Worm (Caenorhabditis elegans) whole organism, mixed stage, embryonic: ENCODE measurements around the gene ZK355.8.

Experiments
- nhr-237 ChIP-seq: fragments of 150-350 bp; optimal IDR thresholded peaks from 2 replicates; lab custom pipeline; 2014; ENCODE audit warnings: missing biosample characterization, missing genetic modification characterization
- nhr-28 ChIP-seq: fragments of 150-350 bp; optimal IDR thresholded peaks from 2 replicates; lab custom pipeline; 2014; ENCODE audit warnings: missing biosample characterization, missing genetic modification characterization

ce11 chrII:2937852-2938251, 10.2 kb downstream of the ZK355.8 start, which contains the start of gene irld-65:
- TF ChIP-seq nhr-237 (no peak), nhr-28 (tag; lab: Kevin White, UChicago) (no peak)
